Worm (Caenorhabditis elegans): Measurements from ENCODE around the gene lido-10.

ce11 chrII:3043358-3043757 lies 41.0 kb downstream of the lido-10 start, which contains the start of gene B0454.8:
- TF ChIP-seq him-1 (tag; optimal IDR thresholded peaks at IDR 0.05) (no peak), W03F9.2 (tag; optimal IDR thresholded peaks at IDR 0.05) (no peak)
